Fruit fly (Drosophila melanogaster) whole organism, embryonic: ENCODE results near the gene VhaM9.7-b.

Experiments used
- Antp ChIP-seq: fragments of 200-800 bp; sonication (Bioruptor generic); optimal IDR thresholded peaks from 3 replicates; lab custom pipeline; 2016; ENCODE audit warnings: missing biosample characterization, missing genetic modification characterization
- Atf3 ChIP-seq: fragments of 200-800 bp; sonication (Bioruptor generic); optimal IDR thresholded peaks from 3 replicates; lab custom pipeline; 2016; ENCODE audit warnings: missing biosample characterization, missing genetic modification characterization
- CG10431 ChIP-seq: fragments of 200-800 bp; sonication (Bioruptor generic); optimal IDR thresholded peaks from 3 replicates; lab custom pipeline; 2018; ENCODE audit warnings: missing biosample characterization, mild to moderate bottlenecking, missing genetic modification characterization
- CG11093 ChIP-seq: fragments of 200-800 bp; sonication (Bioruptor generic); IDR thresholded peaks from 3 replicates; pipeline ENCODE4 v1.3.6; 2022; ENCODE audit warnings: missing biosample characterization, missing genetic modification characterization
- CG11695 ChIP-seq: fragments of 200-800 bp; sonication (Bioruptor generic); IDR thresholded peaks from 3 replicates; pipeline ENCODE4 v1.3.6; 2022; ENCODE audit warnings: missing biosample characterization, missing genetic modification characterization
- CG11723 ChIP-seq: fragments of 200-800 bp; sonication (Bioruptor generic); optimal IDR thresholded peaks from 2 replicates; lab custom pipeline; 2017; ENCODE audit warnings: missing biosample characterization, mild to moderate bottlenecking, missing genetic modification characterization
- CG12071 ChIP-seq: fragments of 200-800 bp; sonication (Bioruptor generic); optimal IDR thresholded peaks from 3 replicates; lab custom pipeline; 2018; ENCODE audit warnings: missing biosample characterization, mild to moderate bottlenecking, missing genetic modification characterization
- CG12299 ChIP-seq: fragments of 200-800 bp; sonication (Bioruptor generic); optimal IDR thresholded peaks from 2 replicates; lab custom pipeline; 2018; ENCODE audit warnings: missing biosample characterization, mild to moderate bottlenecking, missing genetic modification characterization
- CG13424 ChIP-seq: fragments of 200-800 bp; sonication (Bioruptor generic); optimal IDR thresholded peaks from 2 replicates; lab custom pipeline; 2019; ENCODE audit warnings: missing biosample characterization, mild to moderate bottlenecking, missing genetic modification characterization, moderate library complexity
- CG13894 ChIP-seq: fragments of 200-800 bp; sonication (Bioruptor generic); optimal IDR thresholded peaks from 3 replicates; lab custom pipeline; 2018; ENCODE audit warnings: missing biosample characterization, mild to moderate bottlenecking, missing genetic modification characterization, moderate library complexity
- CG14667 ChIP-seq: fragments of 200-800 bp; sonication (Bioruptor generic); IDR thresholded peaks from 2 replicates; pipeline ENCODE4 v1.3.6; 2022; ENCODE audit warnings: missing biosample characterization, missing genetic modification characterization
- CG14965 ChIP-seq: fragments of 200-800 bp; sonication (Bioruptor generic); optimal IDR thresholded peaks from 2 replicates; lab custom pipeline; 2016; ENCODE audit warnings: missing biosample characterization, missing genetic modification characterization, borderline replicate concordance
- CG17186 ChIP-seq: fragments of 200-800 bp; sonication (Bioruptor generic); optimal IDR thresholded peaks from 3 replicates; lab custom pipeline; 2017; ENCODE audit warnings: missing biosample characterization, missing genetic modification reagents, missing genetic modification characterization
- CG17359 ChIP-seq: fragments of 200-800 bp; sonication (Bioruptor generic); optimal IDR thresholded peaks from 3 replicates; lab custom pipeline; 2018; ENCODE audit warnings: missing biosample characterization, mild to moderate bottlenecking, missing genetic modification characterization, moderate library complexity
- CG17361 ChIP-seq: fragments of 200-800 bp; sonication (Bioruptor generic); IDR thresholded peaks from 3 replicates; pipeline ENCODE4 v1.3.6; 2022; ENCODE audit warnings: missing biosample characterization, missing genetic modification characterization
- CG7928 ChIP-seq: fragments of 200-800 bp; sonication (Bioruptor generic); optimal IDR thresholded peaks from 2 replicates; lab custom pipeline; 2017; ENCODE audit warnings: missing biosample characterization, mild to moderate bottlenecking, missing genetic modification characterization
- CG8359 ChIP-seq: fragments of 200-800 bp; sonication (Bioruptor generic); optimal IDR thresholded peaks from 2 replicates; lab custom pipeline; 2017; ENCODE audit warnings: missing biosample characterization, mild to moderate bottlenecking, missing genetic modification characterization, borderline replicate concordance
- CG9817 ChIP-seq: fragments of 200-800 bp; sonication (Bioruptor generic); optimal IDR thresholded peaks from 2 replicates; lab custom pipeline; 2018; ENCODE audit warnings: missing biosample characterization, mild to moderate bottlenecking, missing genetic modification characterization, moderate library complexity
- Fer2 ChIP-seq: fragments of 200-800 bp; sonication (Bioruptor generic); optimal IDR thresholded peaks from 2 replicates; lab custom pipeline; 2018; ENCODE audit warnings: missing biosample characterization, mild to moderate bottlenecking, missing genetic modification characterization, moderate library complexity
- HLH3B ChIP-seq: fragments of 200-800 bp; sonication (Bioruptor generic); IDR thresholded peaks from 2 replicates; pipeline ENCODE4 v1.3.6; 2022; ENCODE audit warnings: missing biosample characterization, missing genetic modification characterization
- HLH4C ChIP-seq: fragments of 200-800 bp; sonication (Bioruptor generic); IDR thresholded peaks from 3 replicates; pipeline ENCODE4 v1.3.6; 2022; ENCODE audit warnings: missing biosample characterization, missing genetic modification characterization; ENCODE audit not compliant: partially characterized antibody
- Hr78 ChIP-seq, 2 experiments: fragments of 200-800 bp in 1 of 2; fragments of >200 bp in 1 of 2; sonication (Bioruptor generic) in 1 of 2; optimal IDR thresholded peaks; 2 replicates each; lab custom pipeline; 2017 to 2019; ENCODE audit warnings: missing biosample characterization in 2 of 2, missing genetic modification characterization in 2 of 2, mild to moderate bottlenecking in 1 of 2, moderate library complexity in 1 of 2
- Jarid2 ChIP-seq: fragments of 200-800 bp; sonication (Bioruptor generic); optimal IDR thresholded peaks from 3 replicates; lab custom pipeline; 2017; ENCODE audit warnings: mild to moderate bottlenecking, missing biosample characterization, missing genetic modification reagents, missing genetic modification characterization
- Med ChIP-seq: fragments of 200-800 bp; sonication (Bioruptor generic); peaks from one replicate; lab custom pipeline; 2016; ENCODE audit warnings: missing biosample characterization, missing genetic modification characterization, mild to moderate bottlenecking, inconsistent platforms, moderate library complexity
- Mes4 ChIP-seq: fragments of 200-800 bp; sonication (Bioruptor generic); optimal IDR thresholded peaks from 2 replicates; lab custom pipeline; 2016; ENCODE audit warnings: missing biosample characterization, missing genetic modification characterization
- TFAM ChIP-seq: fragments of 200-800 bp; sonication (Bioruptor generic); optimal IDR thresholded peaks from 2 replicates; lab custom pipeline; 2017; ENCODE audit warnings: missing biosample characterization, missing genetic modification characterization, inconsistent platforms
- abd-A ChIP-seq: fragments of 200-800 bp; sonication (Bioruptor generic); optimal IDR thresholded peaks from 3 replicates; lab custom pipeline; 2019; ENCODE audit warnings: missing biosample characterization, mild to moderate bottlenecking, missing genetic modification characterization, moderate library complexity
- al ChIP-seq: fragments of 200-800 bp; sonication (Bioruptor generic); IDR thresholded peaks from 2 replicates; pipeline ENCODE4 v1.3.6; 2022; ENCODE audit warnings: missing biosample characterization, missing genetic modification characterization
- amos ChIP-seq: fragments of 200-800 bp; sonication (Bioruptor generic); IDR thresholded peaks from 2 replicates; pipeline ENCODE4 v1.3.6; 2022; ENCODE audit warnings: missing biosample characterization, missing genetic modification characterization; ENCODE audit not compliant: partially characterized antibody
- ato ChIP-seq: fragments of 200-800 bp; sonication (Bioruptor generic); IDR thresholded peaks from 2 replicates; pipeline ENCODE4 v1.3.6; 2022; ENCODE audit warnings: missing biosample characterization, missing genetic modification characterization; ENCODE audit not compliant: partially characterized antibody
- cad ChIP-seq: fragments of >200 bp; optimal IDR thresholded peaks from 2 replicates; lab custom pipeline; 2017; ENCODE audit warnings: missing biosample characterization, missing genetic modification characterization
- cwo ChIP-seq: fragments of 200-800 bp; sonication (Bioruptor generic); optimal IDR thresholded peaks from 3 replicates; lab custom pipeline; 2017; ENCODE audit warnings: missing biosample characterization, missing genetic modification characterization, mild to moderate bottlenecking, moderate library complexity, missing genetic modification reagents
- danr ChIP-seq: fragments of 200-800 bp; sonication (Bioruptor generic); IDR thresholded peaks from 2 replicates; pipeline ENCODE4 v1.3.6; 2022; ENCODE audit warnings: missing biosample characterization, missing genetic modification characterization
- emc ChIP-seq: fragments of 200-800 bp; sonication (Bioruptor generic); optimal IDR thresholded peaks from 2 replicates; lab custom pipeline; 2016; ENCODE audit warnings: missing biosample characterization, missing genetic modification characterization
- ems ChIP-seq: fragments of 200-800 bp; sonication (Bioruptor generic); optimal IDR thresholded peaks from 3 replicates; lab custom pipeline; 2016; ENCODE audit warnings: missing biosample characterization, missing genetic modification characterization
- gcm ChIP-seq: fragments of 200-800 bp; sonication (Bioruptor generic); optimal IDR thresholded peaks from 2 replicates; lab custom pipeline; 2019; ENCODE audit warnings: missing biosample characterization, mild to moderate bottlenecking, missing genetic modification characterization, moderate library complexity
- inv ChIP-seq: fragments of 200-800 bp; sonication (Bioruptor generic); IDR thresholded peaks from 2 replicates; pipeline ENCODE4 v1.3.6; 2022; ENCODE audit warnings: missing biosample characterization, missing genetic modification characterization; ENCODE audit not compliant: partially characterized antibody
- jing ChIP-seq: fragments of 200-800 bp; sonication (Bioruptor generic); optimal IDR thresholded peaks from 2 replicates; lab custom pipeline; 2018; ENCODE audit warnings: missing biosample characterization, mild to moderate bottlenecking, missing genetic modification characterization
- klu ChIP-seq: fragments of 200-800 bp; sonication (Bioruptor generic); IDR thresholded peaks from 2 replicates; pipeline ENCODE4 v1.3.6; 2022; ENCODE audit warnings: missing biosample characterization, missing genetic modification characterization
- lov ChIP-seq, 2 experiments: fragments of 200-800 bp in 1 of 2; fragments of >200 bp in 1 of 2; sonication (Bioruptor generic) in 1 of 2; IDR thresholded peaks in 1 of 2; optimal IDR thresholded peaks in 1 of 2; 2 replicates in 1 of 2; 3 replicates in 1 of 2; pipeline versions ENCODE4 v1.3.6 to Lab custom; 2017 to 2022; ENCODE audit warnings: missing biosample characterization in 1 of 2, missing genetic modification characterization in 1 of 2
- rib ChIP-seq: fragments of 200-800 bp; sonication (Bioruptor generic); IDR thresholded peaks from 2 replicates; pipeline ENCODE4 v1.3.6; 2022; ENCODE audit warnings: missing biosample characterization, missing genetic modification characterization
- sd ChIP-seq: fragments of 200-800 bp; sonication (Bioruptor generic); optimal IDR thresholded peaks from 3 replicates; lab custom pipeline; 2018; ENCODE audit warnings: missing biosample characterization, mild to moderate bottlenecking, missing genetic modification characterization, moderate library complexity
- tap ChIP-seq: fragments of 200-800 bp; optimal IDR thresholded peaks from 3 replicates; lab custom pipeline; 2019; ENCODE audit warnings: missing biosample characterization, mild to moderate bottlenecking, missing genetic modification characterization, moderate library complexity
- twi ChIP-seq: fragments of 200-800 bp; optimal IDR thresholded peaks from 2 replicates; lab custom pipeline; 2019; ENCODE audit warnings: missing biosample characterization, mild to moderate bottlenecking, missing genetic modification characterization, moderate library complexity
- unc-4 ChIP-seq: fragments of 200-800 bp; sonication (Bioruptor generic); IDR thresholded peaks from 2 replicates; pipeline ENCODE4 v1.3.6; 2022; ENCODE audit warnings: missing biosample characterization, missing genetic modification characterization; ENCODE audit not compliant: partially characterized antibody
- usp ChIP-seq: fragments of >200 bp; optimal IDR thresholded peaks from 2 replicates; lab custom pipeline; 2017; ENCODE audit warnings: missing biosample characterization, missing genetic modification characterization
- vvl ChIP-seq: fragments of 200-800 bp; sonication (Bioruptor generic); IDR thresholded peaks from 2 replicates; pipeline ENCODE4 v1.3.6; 2022; ENCODE audit warnings: missing biosample characterization, missing genetic modification characterization

VhaM9.7-b gene

DNA sequence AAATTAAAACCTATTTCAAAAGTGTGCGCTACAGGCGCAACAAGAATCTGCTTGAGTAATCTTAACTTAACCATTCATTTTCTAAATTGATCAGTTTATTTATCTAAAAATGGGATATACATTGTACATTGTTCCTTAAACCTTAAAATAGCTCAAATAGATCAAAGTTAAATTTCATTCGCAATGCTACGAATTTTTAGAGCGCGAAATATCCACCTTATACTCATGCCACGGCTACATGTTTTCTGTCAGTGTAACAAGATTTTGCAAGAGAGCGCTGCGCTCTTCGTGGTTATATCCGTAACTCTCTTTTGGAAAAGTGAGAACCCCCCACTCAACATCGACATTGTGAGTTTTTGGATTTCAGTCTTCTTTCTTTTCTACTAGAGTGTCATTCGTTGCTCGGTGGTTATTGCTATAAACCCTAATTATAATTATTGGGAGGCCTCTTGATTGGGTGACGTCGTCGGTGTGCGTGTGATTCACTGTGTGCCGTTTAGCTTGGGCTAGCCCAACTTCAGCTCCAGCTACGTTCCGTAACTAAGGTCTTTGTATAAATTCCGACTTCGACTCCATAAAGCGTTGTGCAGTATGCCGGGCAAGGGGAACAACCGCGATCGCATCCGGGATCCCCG lies 30.1 kb upstream of the VhaM9.7-b start (continued):
- TF ChIP-seq vvl (GFP tag; lab: Robert Waterston, UW) (peak; percentile 61), ato (no peak), CG7928 (no peak), CG10431 (GFP tag; lab: Kevin White, UChicago) (no peak), HLH3B (GFP tag; lab: Robert Waterston, UW) (peak; percentile 38; the same call in 1 of the 2 replicates), unc-4 (GFP tag; lab: Robert Waterston, UW) (no peak), Hr78 (GFP tag; optimal IDR thresholded peaks at IDR 0.05; lab: Kevin White, UChicago) (peak in 1 of 2 experiments; percentile 57), rib (GFP tag; lab: Robert Waterston, UW) (no peak), abd-A (tag; lab: Kevin White, UChicago) (no peak), TFAM (no peak), CG13424 (tag; lab: Kevin White, UChicago) (peak; percentile 33), CG17361 (GFP tag; lab: Robert Waterston, UW) (peak; percentile 61; the same call in 2 of the 3 replicates), CG13894 (tag; lab: Kevin White, UChicago) (no peak), emc (no peak), Jarid2 (GFP tag; lab: Kevin White, UChicago) (peak; percentile 36), inv (no peak), CG11695 (peak; percentile 43; the same call in 1 of the 3 replicates), tap (peak; percentile 43), cad (GFP tag; lab: Kevin White, UChicago) (no peak), usp (GFP tag; lab: Kevin White, UChicago) (no peak), CG17359 (tag; lab: Kevin White, UChicago) (peak; percentile 38), cwo (no peak), CG8359 (GFP tag; lab: Kevin White, UChicago) (peak; percentile 3), sd (tag; lab: Kevin White, UChicago) (no peak), CG17186 (GFP tag; lab: Kevin White, UChicago) (no peak), CG11093 (GFP tag; lab: Robert Waterston, UW) (no peak), ems (GFP tag; lab: Kevin White, UChicago) (peak; percentile 43), lov (optimal IDR thresholded peaks at IDR 0.05; lab: Kevin White, UChicago) (no peak), lov (GFP tag; IDR thresholded peaks at IDR 0.05; lab: Robert Waterston, UW) (no peak), jing (GFP tag; lab: Kevin White, UChicago) (no peak), danr (GFP tag; lab: Robert Waterston, UW) (no peak), gcm (GFP tag; lab: Kevin White, UChicago) (no peak), CG14965 (no peak), Atf3 (GFP tag; lab: Kevin White, UChicago) (peak; percentile 49), twi (no peak), CG11723 (no peak)

DNA sequence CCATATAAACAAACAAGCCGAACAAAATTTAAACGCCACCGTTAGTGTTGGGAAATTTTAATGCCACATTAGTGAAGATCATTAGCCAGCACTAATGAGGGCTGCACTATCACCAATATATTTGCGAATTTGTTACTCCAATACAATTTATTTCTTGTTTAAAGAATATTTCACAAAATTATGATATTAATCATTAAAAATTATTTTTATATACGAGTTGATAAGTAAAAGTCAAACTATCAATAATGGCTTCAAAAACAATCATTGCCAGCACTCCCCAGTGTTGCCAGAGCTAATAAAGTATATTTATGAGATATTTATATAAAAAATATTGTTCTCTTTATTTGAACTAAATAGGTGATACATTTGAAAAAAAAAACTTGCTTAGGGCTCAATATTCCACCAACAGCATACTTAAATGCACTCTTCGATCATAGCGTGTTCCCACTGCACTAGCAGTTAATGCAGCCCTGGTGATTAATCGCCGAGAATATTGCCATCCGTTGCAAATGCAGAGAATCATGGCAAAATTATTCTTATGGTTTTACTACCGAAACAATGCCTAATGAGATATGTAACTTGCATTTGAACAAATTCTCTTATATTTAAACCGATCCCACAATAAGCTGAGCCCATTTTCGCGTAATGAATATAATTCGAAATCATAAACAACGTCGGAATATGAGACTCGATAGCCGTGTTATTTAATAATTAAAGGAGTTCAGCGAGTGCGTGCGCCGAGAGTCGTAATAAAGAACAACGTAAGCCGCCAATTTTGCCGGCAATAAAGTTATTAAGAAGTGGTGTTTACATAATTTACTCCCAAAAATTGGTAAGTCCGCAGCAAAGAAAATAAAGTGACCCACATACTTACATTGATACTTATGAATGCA lies 23.6 kb upstream of the VhaM9.7-b start, which contains the start of the genes SAK and Cdk12:
TSS of gene SAK (minus strand) at position 65 of the 893 bp plus-strand sequence.
TSS of gene Cdk12 (plus strand) at position 484 of the 893 bp plus-strand sequence.
- peak; percentile 71 for TF ChIP-seq Antp (GFP tag; lab: Kevin White, UChicago)
- peak; percentile 75 for TF ChIP-seq al
- peak; percentile 73 for TF ChIP-seq Fer2 (tag; lab: Kevin White, UChicago)
- peak; percentile 52 for TF ChIP-seq amos (GFP tag; lab: Robert Waterston, UW)
- peak; percentile 55 for TF ChIP-seq CG8359 (GFP tag; lab: Kevin White, UChicago)
- TF ChIP-seq CG11723: peak; percentile 74
- peak; percentile 29 for TF ChIP-seq Mes4 (GFP tag; lab: Kevin White, UChicago)
- peak; percentile 77 for TF ChIP-seq CG12299 (tag; lab: Kevin White, UChicago)
- peak; percentile 81 for TF ChIP-seq klu
- TF ChIP-seq CG12071: no peak
- peak; percentile 86 for TF ChIP-seq Med (GFP tag; lab: Kevin White, UChicago)
- TF ChIP-seq CG9817 (tag; lab: Kevin White, UChicago): peak; percentile 86
- TF ChIP-seq CG14667 (GFP tag; lab: Robert Waterston, UW): peak; percentile 80
- TF ChIP-seq HLH4C: no peak
